Fruit fly (Drosophila melanogaster) whole organism, adult: Measurements from ENCODE around the gene fuss.
A peak's percentile ranks its signal among the peaks of the same experiment; 100 is the strongest.

ENCODE experiments used
- CG11617 ChIP-seq: fragments of 200-800 bp; sonication (Bioruptor generic); optimal IDR thresholded peaks from 2 replicates; lab custom pipeline; 2017; ENCODE audit warnings: mild to moderate bottlenecking, missing biosample characterization, missing genetic modification reagents, missing genetic modification characterization
- CG12768 ChIP-seq: fragments of 200-800 bp; sonication (Bioruptor generic); optimal IDR thresholded peaks from 2 replicates; lab custom pipeline; 2017; ENCODE audit warnings: missing biosample characterization, missing genetic modification characterization, mild to moderate bottlenecking, moderate library complexity, missing genetic modification reagents
- CG14711 ChIP-seq: fragments of 200-800 bp; sonication (Bioruptor generic); optimal IDR thresholded peaks from 2 replicates; lab custom pipeline; 2018; ENCODE audit warnings: missing biosample characterization, mild to moderate bottlenecking, missing genetic modification characterization, moderate library complexity
- CG1620 ChIP-seq: fragments of 200-800 bp; sonication (Bioruptor generic); optimal IDR thresholded peaks from 2 replicates; lab custom pipeline; 2016; ENCODE audit warnings: missing biosample characterization, missing genetic modification characterization
- CG33017 ChIP-seq: fragments of 200-800 bp; sonication (Bioruptor generic); optimal IDR thresholded peaks from 2 replicates; lab custom pipeline; 2018; ENCODE audit warnings: missing biosample characterization, mild to moderate bottlenecking, missing genetic modification characterization, moderate library complexity
- CG5204 ChIP-seq: fragments of 200-800 bp; sonication (Bioruptor generic); optimal IDR thresholded peaks from 2 replicates; lab custom pipeline; 2016; ENCODE audit warnings: missing biosample characterization, missing genetic modification characterization
- CG7045 ChIP-seq: fragments of 200-800 bp; sonication (Bioruptor generic); optimal IDR thresholded peaks from 2 replicates; lab custom pipeline; 2017; ENCODE audit warnings: missing biosample characterization, mild to moderate bottlenecking, missing genetic modification characterization
- CG7101 ChIP-seq: fragments of 200-800 bp; sonication (Bioruptor generic); optimal IDR thresholded peaks from 2 replicates; lab custom pipeline; 2018; ENCODE audit warnings: missing biosample characterization, mild to moderate bottlenecking, missing genetic modification characterization, moderate library complexity
- Clk ChIP-seq: fragments of 200-800 bp; sonication (Bioruptor generic); optimal IDR thresholded peaks from 2 replicates; lab custom pipeline; 2017; ENCODE audit warnings: missing biosample characterization, missing genetic modification characterization
- Crg-1 ChIP-seq: fragments of 200-800 bp; sonication (Bioruptor generic); optimal IDR thresholded peaks from 2 replicates; lab custom pipeline; 2016; ENCODE audit warnings: missing biosample characterization, missing genetic modification characterization
- Hr96 ChIP-seq: fragments of 200-800 bp; sonication (Bioruptor generic); optimal IDR thresholded peaks from 2 replicates; lab custom pipeline; 2016; ENCODE audit warnings: missing biosample characterization, missing genetic modification characterization
- Mnt ChIP-seq: fragments of 200-800 bp; sonication (Bioruptor generic); optimal IDR thresholded peaks from 2 replicates; lab custom pipeline; 2016; ENCODE audit warnings: missing biosample characterization, mild to moderate bottlenecking, missing genetic modification characterization
- bab1 ChIP-seq: fragments of 200-800 bp; sonication (Bioruptor generic); optimal IDR thresholded peaks from 3 replicates; lab custom pipeline; 2019; ENCODE audit warnings: missing biosample characterization, mild to moderate bottlenecking, missing genetic modification characterization, moderate library complexity
- cic ChIP-seq: fragments of 200-800 bp; sonication (Bioruptor generic); optimal IDR thresholded peaks from 2 replicates; lab custom pipeline; 2017; ENCODE audit warnings: missing biosample characterization, mild to moderate bottlenecking, missing genetic modification characterization, moderate library complexity
- cnc ChIP-seq, 2 experiments: fragments of >200 bp; optimal IDR thresholded peaks; 2 replicates each; lab custom pipeline; 2017
- kay ChIP-seq: fragments of 200-800 bp; sonication (Bioruptor generic); peaks from one replicate; lab custom pipeline; 2016; ENCODE audit warnings: missing biosample characterization, missing genetic modification characterization, borderline replicate concordance
- ovo ChIP-seq: fragments of 200-800 bp; sonication (Bioruptor generic); optimal IDR thresholded peaks from 2 replicates; lab custom pipeline; 2016; ENCODE audit warnings: missing biosample characterization, missing genetic modification characterization
- pad ChIP-seq: fragments of 200-800 bp; sonication (Bioruptor generic); optimal IDR thresholded peaks from 3 replicates; lab custom pipeline; 2017; ENCODE audit warnings: missing biosample characterization, missing genetic modification characterization, mild to moderate bottlenecking, moderate library complexity, missing genetic modification reagents
- tj ChIP-seq: fragments of 200-800 bp; sonication (Bioruptor generic); optimal IDR thresholded peaks from 3 replicates; lab custom pipeline; 2017; ENCODE audit warnings: missing biosample characterization, mild to moderate bottlenecking, missing genetic modification characterization, moderate library complexity
- toe ChIP-seq: fragments of 200-800 bp; sonication (Bioruptor generic); optimal IDR thresholded peaks from 2 replicates; lab custom pipeline; 2016; ENCODE audit warnings: missing biosample characterization, missing genetic modification characterization

fuss gene

DNA sequence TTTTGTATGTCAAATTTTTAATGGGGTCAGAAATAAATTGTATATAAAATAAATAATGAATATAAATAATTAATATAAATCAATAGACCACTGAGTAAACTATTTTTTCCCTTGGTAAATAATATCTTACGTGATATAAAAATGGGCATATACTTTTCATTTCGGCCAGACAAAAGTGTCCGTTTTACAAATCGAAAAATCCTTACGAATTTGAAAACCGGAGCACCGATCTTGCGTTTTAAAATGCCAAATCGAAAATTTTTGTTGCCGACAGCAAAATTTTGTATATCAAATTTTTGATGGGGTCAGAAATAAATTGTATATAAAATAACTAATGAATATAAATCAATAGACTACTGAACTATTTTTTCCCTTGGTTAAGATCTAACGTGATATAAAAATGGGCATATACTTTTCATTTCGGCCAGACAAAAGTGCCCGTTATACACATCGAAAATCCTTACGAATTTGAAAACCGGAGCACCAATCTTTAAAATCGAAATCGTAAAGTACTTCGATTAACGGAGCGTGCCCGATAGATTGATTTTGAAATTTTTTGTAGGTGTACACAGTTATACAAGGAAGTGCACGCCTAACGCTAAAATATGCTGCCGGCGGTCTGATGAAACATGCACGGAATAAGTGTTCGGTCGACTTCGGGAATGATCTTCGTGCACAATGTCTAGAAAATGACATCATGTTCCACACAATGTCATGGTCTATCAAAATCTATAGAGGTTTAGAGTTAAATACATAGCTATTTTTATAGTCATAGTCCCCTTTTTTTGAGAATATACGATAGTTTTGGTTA, 19.0 kb downstream of the fuss start:
- TF ChIP-seq cnc (optimal IDR thresholded peaks at IDR 0.05; lab: Kevin White, UChicago) (no peak), CG5204 (peak; percentile 10), cic (GFP tag; lab: Kevin White, UChicago) (no peak), Crg-1 (GFP tag; lab: Kevin White, UChicago) (no peak), CG12768 (GFP tag; lab: Kevin White, UChicago) (no peak), CG14711 (tag; lab: Kevin White, UChicago) (no peak), kay (GFP tag; lab: Kevin White, UChicago) (peak; percentile 92), Clk (GFP tag; lab: Kevin White, UChicago) (no peak), pad (GFP tag; lab: Kevin White, UChicago) (no peak), ovo (no peak), CG7101 (tag; lab: Kevin White, UChicago) (peak; percentile 21), CG11617 (GFP tag; lab: Kevin White, UChicago) (no peak), CG7045 (GFP tag; lab: Kevin White, UChicago) (no peak), tj (GFP tag; lab: Kevin White, UChicago) (no peak), CG1620 (GFP tag; lab: Kevin White, UChicago) (no peak), bab1 (GFP tag; lab: Kevin White, UChicago) (no peak), Hr96 (no peak), Mnt (GFP tag; lab: Kevin White, UChicago) (no peak), toe (GFP tag; lab: Kevin White, UChicago) (no peak), CG33017 (no peak)

- TF ChIP-seq kay (GFP tag; lab: Kevin White, UChicago) (peak; percentile 10), CG11617 (GFP tag; lab: Kevin White, UChicago) (no peak), bab1 (GFP tag; lab: Kevin White, UChicago) (peak; percentile 4), cic (GFP tag; lab: Kevin White, UChicago) (no peak)
Measured at dm6 chr4:958093-958649, 20.1 kb downstream of the fuss start, which contains the start of gene 4E-T. 4E-T (minus strand) TSS chr4:958392.

- TF ChIP-seq bab1 (GFP tag; lab: Kevin White, UChicago) (no peak), CG5204 (no peak), Hr96 (no peak), kay (GFP tag; lab: Kevin White, UChicago) (no peak), ovo (no peak), Crg-1 (GFP tag; lab: Kevin White, UChicago) (no peak), CG7101 (tag; lab: Kevin White, UChicago) (no peak)
Measured at dm6 chr4:949313-949712, 29.0 kb downstream of the fuss start.

DNA sequence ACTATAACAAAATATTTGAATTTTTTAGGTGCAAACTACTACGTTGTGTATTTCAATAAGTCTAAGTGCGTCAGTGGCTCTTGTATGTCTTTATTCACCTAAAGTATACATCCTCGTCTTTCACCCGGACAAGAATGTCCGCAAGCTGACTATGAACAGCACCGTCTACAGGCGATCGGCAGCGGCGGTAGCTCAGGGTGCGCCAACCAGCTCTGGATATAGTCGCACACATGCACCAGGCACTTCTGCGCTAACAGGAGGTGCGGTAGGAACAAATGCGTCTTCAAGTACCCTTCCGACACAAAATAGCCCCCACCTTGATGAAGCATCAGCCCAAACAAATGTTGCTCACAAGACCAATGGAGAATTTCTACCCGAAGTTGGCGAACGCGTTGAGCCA, 32.1 kb downstream of the fuss start:
- TF ChIP-seq Crg-1 (GFP tag; lab: Kevin White, UChicago), result no peak
- TF ChIP-seq toe (GFP tag; lab: Kevin White, UChicago), result no peak
- TF ChIP-seq tj (GFP tag; lab: Kevin White, UChicago), result no peak
- TF ChIP-seq cic (GFP tag; lab: Kevin White, UChicago), result no peak
- TF ChIP-seq pad (GFP tag; lab: Kevin White, UChicago), result no peak
- TF ChIP-seq CG5204, result no peak
- no peak for TF ChIP-seq CG33017

- TF ChIP-seq kay (GFP tag; lab: Kevin White, UChicago) (peak; percentile 35), CG14711 (tag; lab: Kevin White, UChicago) (no peak)
Measured at dm6 chr4:944354-944753, 33.9 kb downstream of the fuss start.

- TF ChIP-seq CG1620 (GFP tag; lab: Kevin White, UChicago) (no peak), CG5204 (no peak), CG33017 (no peak), ovo (no peak), cic (GFP tag; lab: Kevin White, UChicago) (no peak), Clk (GFP tag; lab: Kevin White, UChicago) (no peak), Hr96 (no peak)
Measured at dm6 chr4:937119-937518, 41.2 kb downstream of the fuss start.

dm6 chr4:936036-936869, 42.0 kb downstream of the fuss start, which contains the start of gene mGluR:
mGluR (plus strand) TSS chr4:936819.
- TF ChIP-seq CG1620 (GFP tag; lab: Kevin White, UChicago), result no peak
- no peak for TF ChIP-seq pad (GFP tag; lab: Kevin White, UChicago)
- no peak for TF ChIP-seq Hr96
- no peak for TF ChIP-seq tj (GFP tag; lab: Kevin White, UChicago)
- TF ChIP-seq bab1 (GFP tag; lab: Kevin White, UChicago), result no peak
